Worm (Caenorhabditis elegans) whole organism, L4 larva: ENCODE measurements around the gene nas-6.

Source experiments
- Y105C5A.15 ChIP-seq: fragments of 200-800 bp; sonication (Bioruptor generic); IDR thresholded peaks from 2 replicates; pipeline ENCODE4 v1.3.6; 2022; ENCODE audit warnings: missing genetic modification characterization, missing compliant biosample characterization
- Y48G9A.11 ChIP-seq: fragments of 200-800 bp; sonication (Bioruptor generic); IDR thresholded peaks from 2 replicates; pipeline ENCODE4 v1.3.6; 2022; ENCODE audit warnings: missing genetic modification reagents, missing genetic modification characterization, missing compliant biosample characterization
- Y75B8A.6 ChIP-seq: fragments of 200-800 bp; sonication (Bioruptor generic); IDR thresholded peaks from 2 replicates; pipeline ENCODE4 v1.3.6; 2022; ENCODE audit warnings: missing genetic modification reagents, missing genetic modification characterization, missing compliant biosample characterization
- aha-1 ChIP-seq: fragments of 150-350 bp; peaks from one replicate; lab custom pipeline; 2014; ENCODE audit warnings: missing biosample characterization, missing genetic modification characterization
- aly-2 ChIP-seq: sonication (generic microtip); optimal IDR thresholded peaks from 2 replicates; lab custom pipeline; 2018; ENCODE audit warnings: missing biosample characterization, missing genetic modification characterization
- ces-1 ChIP-seq: fragments of 150-350 bp; sonication (generic microtip); optimal IDR thresholded peaks from 4 replicates; lab custom pipeline; 2014; ENCODE audit warnings: missing biosample characterization, missing genetic modification reagents, missing genetic modification characterization
- dmd-9 ChIP-seq: fragments of 200-800 bp; sonication (Bioruptor generic); IDR thresholded peaks from 2 replicates; pipeline ENCODE4 v1.3.6; 2022; ENCODE audit warnings: missing genetic modification reagents, missing genetic modification characterization, missing compliant biosample characterization
- duxl-1 ChIP-seq: sonication (generic microtip); optimal IDR thresholded peaks from 2 replicates; lab custom pipeline; 2016; ENCODE audit warnings: mild to moderate bottlenecking, missing genetic modification characterization, moderate library complexity, missing compliant biosample characterization; ENCODE audit not compliant: poor library complexity
- fos-1 ChIP-seq: fragments of 150-350 bp; optimal IDR thresholded peaks from 2 replicates; lab custom pipeline; 2014; ENCODE audit warnings: missing biosample characterization, missing genetic modification characterization
- hif-1 ChIP-seq, 2 experiments: sonication (generic microtip); optimal IDR thresholded peaks; 2 replicates each; lab custom pipeline; 2016 to 2017; ENCODE audit warnings: missing compliant biosample characterization in 2 of 2, missing genetic modification characterization in 2 of 2, missing genetic modification reagents in 2 of 2, missing genotype in 2 of 2, mild to moderate bottlenecking in 1 of 2
- hlh-30 ChIP-seq: sonication (generic microtip); optimal IDR thresholded peaks from 2 replicates; lab custom pipeline; 2017; ENCODE audit warnings: antibody characterized with exemption, mild to moderate bottlenecking, missing genetic modification characterization, missing compliant biosample characterization; ENCODE audit not compliant: insufficient read depth
- lim-7 ChIP-seq: fragments of 200-800 bp; sonication (Bioruptor generic); IDR thresholded peaks from 2 replicates; pipeline ENCODE4 v1.3.6; 2022; ENCODE audit warnings: missing genetic modification characterization, missing compliant biosample characterization
- lin-1 ChIP-seq: fragments of 200-800 bp; sonication (Bioruptor generic); IDR thresholded peaks from 2 replicates; pipeline ENCODE4 v1.3.6; 2022; ENCODE audit warnings: missing genetic modification reagents, missing genetic modification characterization, missing compliant biosample characterization
- lin-29 ChIP-seq: fragments of 200-800 bp; sonication (Bioruptor generic); IDR thresholded peaks from 2 replicates; pipeline ENCODE4 v1.3.6; 2022; ENCODE audit warnings: missing genetic modification reagents, missing genetic modification characterization, missing compliant biosample characterization
- lin-39 ChIP-seq: fragments of 150-350 bp; optimal IDR thresholded peaks from 2 replicates; lab custom pipeline; 2014; ENCODE audit warnings: missing biosample characterization, missing genetic modification reagents, missing genetic modification characterization
- nhr-10 ChIP-seq: fragments of 150-350 bp; optimal IDR thresholded peaks from 2 replicates; lab custom pipeline; 2014; ENCODE audit warnings: missing biosample characterization, missing genetic modification characterization
- nhr-11 ChIP-seq: fragments of 150-350 bp; optimal IDR thresholded peaks from 2 replicates; lab custom pipeline; 2014; ENCODE audit warnings: missing biosample characterization, missing genetic modification characterization
- nhr-237 ChIP-seq: sonication (generic microtip); optimal IDR thresholded peaks from 2 replicates; lab custom pipeline; 2017; ENCODE audit warnings: missing biosample characterization, missing genetic modification characterization
- nhr-25 ChIP-seq: sonication (generic microtip); optimal IDR thresholded peaks from 2 replicates; lab custom pipeline; 2017; ENCODE audit warnings: missing genetic modification characterization, mild to moderate bottlenecking, missing compliant biosample characterization, antibody characterized with exemption, moderate library complexity, borderline replicate concordance; ENCODE audit not compliant: insufficient read depth
- nhr-76 ChIP-seq: fragments of 150-350 bp; optimal IDR thresholded peaks from 2 replicates; lab custom pipeline; 2014; ENCODE audit warnings: missing biosample characterization, missing genetic modification characterization
- pha-4 ChIP-seq, 2 experiments: fragments of 150-350 bp in 1 of 2; fragments of 200-800 bp in 1 of 2; sonication (Bioruptor generic) in 1 of 2; IDR thresholded peaks in 1 of 2; optimal IDR thresholded peaks in 1 of 2; 2 replicates each; pipeline versions ENCODE4 v1.3.6 to Lab custom; 2014 to 2022; ENCODE audit warnings: missing genetic modification characterization in 2 of 2, missing genetic modification reagents in 2 of 2, missing biosample characterization in 1 of 2, missing compliant biosample characterization in 1 of 2
- set-16 ChIP-seq: fragments of 200-800 bp; sonication (Bioruptor generic); IDR thresholded peaks from 2 replicates; pipeline ENCODE4 v1.3.6; 2022; ENCODE audit warnings: missing genetic modification reagents, missing genetic modification characterization, missing compliant biosample characterization
- spr-1 ChIP-seq: sonication (generic microtip); optimal IDR thresholded peaks from 2 replicates; lab custom pipeline; 2016; ENCODE audit warnings: mild to moderate bottlenecking, missing genetic modification characterization, missing compliant biosample characterization
- zag-1 ChIP-seq: fragments of 150-350 bp; optimal IDR thresholded peaks from 2 replicates; lab custom pipeline; 2014; ENCODE audit warnings: missing biosample characterization, missing genetic modification characterization

The nas-6 gene

DNA sequence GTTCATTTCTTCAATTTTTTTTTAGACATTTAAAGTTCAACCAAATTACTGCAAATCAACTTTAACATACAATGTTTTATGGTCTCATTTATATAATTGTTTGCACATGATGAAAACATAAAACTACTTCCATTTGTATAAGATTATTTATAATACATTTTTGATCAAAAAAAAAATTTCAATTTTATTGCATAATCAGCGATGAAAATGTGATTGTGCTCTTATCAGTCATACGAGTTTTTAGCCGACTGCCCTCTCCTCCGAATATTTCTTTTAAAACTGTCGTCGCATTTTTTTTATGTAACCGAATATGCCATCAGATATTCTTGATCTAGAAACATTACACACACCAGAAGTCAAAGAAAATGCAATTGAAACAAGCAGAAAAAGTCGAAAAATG lies 50.2 kb downstream of the nas-6 start, which contains the start of gene F08A7.1 (continued):
- TF ChIP-seq Y75B8A.6 (GFP tag; lab: Robert Waterston, UW), result no peak
- TF ChIP-seq lin-29 (GFP tag; lab: Robert Waterston, UW), result no peak
- peak; percentile 12 for TF ChIP-seq hlh-30 (tag; lab: Kevin White, UChicago)
- no peak for TF ChIP-seq pha-4 (GFP tag; IDR thresholded peaks at IDR 0.05; lab: Robert Waterston, UW)
- TF ChIP-seq pha-4 (tag; optimal IDR thresholded peaks at IDR 0.05; lab: Kevin White, UChicago), result no peak

DNA sequence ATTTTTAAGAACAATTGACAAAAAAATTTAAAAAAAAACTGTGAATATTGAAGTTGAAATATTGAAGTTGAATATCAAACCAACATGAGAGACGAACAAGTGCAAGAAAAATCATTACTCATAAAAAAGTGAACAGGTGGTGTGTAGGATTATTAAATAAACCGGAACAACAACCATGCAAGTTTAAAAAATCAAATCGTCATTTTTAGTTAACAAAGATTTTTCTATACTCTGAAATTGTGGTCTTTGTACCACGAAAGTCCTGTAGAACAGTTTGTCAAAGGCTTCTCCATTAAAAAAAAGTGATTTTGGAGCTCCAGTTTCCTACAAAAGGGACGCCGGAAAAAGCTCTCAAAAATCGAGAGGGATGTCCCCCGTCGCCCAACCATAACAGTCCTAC lies 50.6 kb downstream of the nas-6 start, which contains the start of gene C06A12.19:
TSS of gene C06A12.19 (minus strand) at position 101 of the 400 bp plus-strand sequence.
- TF ChIP-seq lin-1 (no peak), aha-1 (peak; percentile 57)

DNA sequence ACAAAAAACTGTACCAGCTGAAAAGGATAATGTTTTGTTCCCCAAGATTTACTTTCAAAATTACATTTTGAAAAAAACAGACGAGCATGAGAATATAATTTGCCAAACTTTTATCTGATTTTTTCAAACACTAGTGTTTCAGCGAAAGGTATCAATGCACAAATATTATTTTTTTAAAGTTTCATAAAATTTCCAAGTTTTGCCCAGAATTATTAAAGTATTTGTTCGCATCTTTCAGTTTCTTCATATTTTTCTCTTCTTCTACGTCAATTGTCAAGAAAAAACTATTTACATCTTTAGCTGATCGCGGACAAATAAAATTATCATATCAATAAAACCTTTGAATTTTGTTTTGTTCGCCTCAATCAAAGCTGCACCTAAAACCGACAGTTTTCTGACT lies 53.5 kb downstream of the nas-6 start, which contains the start of gene C06A12.8:
TSS of gene C06A12.8 (plus strand) at position 301 of the 400 bp plus-strand sequence.
- TF ChIP-seq aly-2 (tag; lab: Kevin White, UChicago) (no peak), fos-1 (tag; lab: Kevin White, UChicago) (no peak), lim-7 (GFP tag; lab: Robert Waterston, UW) (no peak), nhr-11 (no peak), nhr-25 (tag; lab: Kevin White, UChicago) (no peak), lin-39 (tag; lab: Kevin White, UChicago) (no peak), Y105C5A.15 (GFP tag; lab: Robert Waterston, UW) (no peak), zag-1 (tag; lab: Kevin White, UChicago) (no peak), Y48G9A.11 (no peak), ces-1 (GFP tag; lab: Kevin White, UChicago) (no peak), set-16 (GFP tag; lab: Robert Waterston, UW) (no peak), spr-1 (tag; lab: Kevin White, UChicago) (no peak), dmd-9 (GFP tag; lab: Robert Waterston, UW) (no peak), nhr-237 (tag; lab: Kevin White, UChicago) (no peak), duxl-1 (tag; lab: Kevin White, UChicago) (no peak), nhr-10 (tag; lab: Kevin White, UChicago) (no peak), nhr-76 (tag; lab: Kevin White, UChicago) (no peak), hif-1 (tag; optimal IDR thresholded peaks at IDR 0.05; lab: Kevin White, UChicago) (no peak)
